Worm (Caenorhabditis elegans): ENCODE results near the gene C56A3.8.

DNA sequence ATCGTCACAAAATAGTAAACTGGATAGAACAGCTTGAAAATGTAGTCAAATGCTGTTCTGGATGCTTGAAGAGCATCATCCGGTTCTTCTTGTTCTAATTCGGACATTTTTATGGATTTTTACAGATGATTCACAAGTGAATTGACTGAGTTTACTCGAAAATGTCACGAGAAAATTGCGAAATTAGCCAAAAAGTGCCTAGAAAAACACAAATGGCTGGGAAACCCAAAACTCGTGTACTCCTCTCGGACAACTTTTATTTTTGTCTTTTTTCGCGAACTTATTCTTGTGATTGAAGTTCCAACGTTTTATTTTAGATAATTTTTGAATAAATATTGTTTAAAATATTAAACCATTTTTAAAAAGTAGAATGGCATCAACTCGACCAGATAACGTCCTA is 8.5 kb upstream of the C56A3.8 start, which contains the start of the genes C56A3.4 and C56A3.5:
- no peak for TF ChIP-seq zag-1 (tag; optimal IDR thresholded peaks at IDR 0.05)
- peak; percentile 59 for TF ChIP-seq egl-13 (tag; optimal IDR thresholded peaks at IDR 0.05)
- peak; percentile 38 for TF ChIP-seq sox-4 (tag; optimal IDR thresholded peaks at IDR 0.05)
- TF ChIP-seq alr-1 (tag; optimal IDR thresholded peaks at IDR 0.05; ENCODE audit: borderline replicate concordance) = no peak
- no peak for TF ChIP-seq ceh-63 (GFP tag; optimal IDR thresholded peaks at IDR 0.05)
- no peak for TF ChIP-seq nhr-11 (tag; optimal IDR thresholded peaks at IDR 0.05)
- TF ChIP-seq sptf-1 (tag; optimal IDR thresholded peaks at IDR 0.05) = no peak
- TF ChIP-seq xbp-1 (tag; optimal IDR thresholded peaks at IDR 0.05) = peak; percentile 58
- TF ChIP-seq unc-98 (GFP tag; IDR thresholded peaks at IDR 0.05) = peak; percentile 24; the same call in 1 of the 2 replicates

Data from whole organism, L1 larva.